Fruit fly (Drosophila melanogaster): Measurements from ENCODE around the gene CG4860.

The CG4860 gene

dm6 chr3R:12219497-12219896 lies 1.8 kb downstream of the CG4860 start, which contains the start of gene Cog1 (continued):
- TF ChIP-seq Dip2 (GFP tag; IDR thresholded peaks at IDR 0.05): no peak
- TF ChIP-seq CG14860 (GFP tag; IDR thresholded peaks at IDR 0.05; ENCODE audit: partially characterized antibody): no peak
- peak; percentile 78 for TF ChIP-seq Scr (GFP tag; IDR thresholded peaks at IDR 0.05; ENCODE audit: partially characterized antibody)
- TF ChIP-seq Hsf (GFP tag; optimal IDR thresholded peaks at IDR 0.05): no peak
- no peak for TF ChIP-seq kni (GFP tag; optimal IDR thresholded peaks at IDR 0.05)
- peak; percentile 73; the same call in 2 of the 3 replicates for TF ChIP-seq Opbp (GFP tag; IDR thresholded peaks at IDR 0.05; ENCODE audit: partially characterized antibody)
- no peak for TF ChIP-seq Nf-YC (tag; optimal IDR thresholded peaks at IDR 0.05)
- no peak for TF ChIP-seq btn (GFP tag; optimal IDR thresholded peaks at IDR 0.05)
- peak; percentile 80 for TF ChIP-seq unc-4 (GFP tag; IDR thresholded peaks at IDR 0.05; ENCODE audit: partially characterized antibody)
- TF ChIP-seq CG2129 (GFP tag; IDR thresholded peaks at IDR 0.05; ENCODE audit: partially characterized antibody): peak; percentile 59
- no peak for TF ChIP-seq CG11456 (GFP tag; IDR thresholded peaks at IDR 0.05)
- TF ChIP-seq CG8944 (GFP tag; optimal IDR thresholded peaks at IDR 0.05): no peak
- no peak for TF ChIP-seq eve (GFP tag; optimal IDR thresholded peaks at IDR 0.05)
- TF ChIP-seq CG16863 (GFP tag; optimal IDR thresholded peaks at IDR 0.05): no peak
- TF ChIP-seq CG6765 (GFP tag; optimal IDR thresholded peaks at IDR 0.05): no peak
- TF ChIP-seq schlank (tag; optimal IDR thresholded peaks at IDR 0.05): no peak
- TF ChIP-seq CG33213 (GFP tag; optimal IDR thresholded peaks at IDR 0.05): no peak
- no peak for TF ChIP-seq ase (GFP tag; IDR thresholded peaks at IDR 0.05)
- TF ChIP-seq stc (GFP tag; IDR thresholded peaks at IDR 0.05): no peak
- no peak for TF ChIP-seq CG6683 (GFP tag; optimal IDR thresholded peaks at IDR 0.05)
- TF ChIP-seq cas (GFP tag; IDR thresholded peaks at IDR 0.05): no peak
- no peak for TF ChIP-seq CG11398 (GFP tag; optimal IDR thresholded peaks at IDR 0.05)
- TF ChIP-seq CG1792 (GFP tag; optimal IDR thresholded peaks at IDR 0.05): no peak
- no peak for TF ChIP-seq lilli (GFP tag; optimal IDR thresholded peaks at IDR 0.05)
- TF ChIP-seq CG30020 (tag; optimal IDR thresholded peaks at IDR 0.05): no peak
- TF ChIP-seq nerfin-2 (GFP tag; IDR thresholded peaks at IDR 0.05; ENCODE audit: partially characterized antibody): no peak
- peak; percentile 39 for TF ChIP-seq YL-1 (GFP tag; optimal IDR thresholded peaks at IDR 0.05)
- TF ChIP-seq bbx (GFP tag; IDR thresholded peaks at IDR 0.05; ENCODE audit: partially characterized antibody): peak; percentile 73
- no peak for TF ChIP-seq sens-2 (GFP tag; IDR thresholded peaks at IDR 0.05)
- no peak for TF ChIP-seq CG5953 (GFP tag; IDR thresholded peaks at IDR 0.05)
- TF ChIP-seq CG7786 (GFP tag; optimal IDR thresholded peaks at IDR 0.05): no peak
- TF ChIP-seq vfl (GFP tag; optimal IDR thresholded peaks at IDR 0.05): no peak
- TF ChIP-seq Camta (GFP tag; optimal IDR thresholded peaks at IDR 0.05): no peak
- TF ChIP-seq p53 (GFP tag; optimal IDR thresholded peaks at IDR 0.05): no peak
- TF ChIP-seq CG11723 (GFP tag; optimal IDR thresholded peaks at IDR 0.05): no peak
- TF ChIP-seq CG30403 (GFP tag; optimal IDR thresholded peaks at IDR 0.05): no peak

- TF ChIP-seq CG4404 (GFP tag; IDR thresholded peaks at IDR 0.05) (no peak), C15 (GFP tag; IDR thresholded peaks at IDR 0.05) (no peak), HLHmδ (GFP tag; optimal IDR thresholded peaks at IDR 0.05) (no peak), Fer2 (tag; optimal IDR thresholded peaks at IDR 0.05) (no peak), prd (optimal IDR thresholded peaks at IDR 0.05) (no peak), prd (GFP tag; IDR thresholded peaks at IDR 0.05) (no peak)
Measured at dm6 chr3R:12214201-12214600, 7.1 kb downstream of the CG4860 start, which contains the start of gene CG14742. Gene CG14742 (plus strand): TSS chr3R:12214501.

All from whole organism, embryonic.